Fruit fly (Drosophila melanogaster): ENCODE results near the gene Sap-r.

The Sap-r gene

DNA sequence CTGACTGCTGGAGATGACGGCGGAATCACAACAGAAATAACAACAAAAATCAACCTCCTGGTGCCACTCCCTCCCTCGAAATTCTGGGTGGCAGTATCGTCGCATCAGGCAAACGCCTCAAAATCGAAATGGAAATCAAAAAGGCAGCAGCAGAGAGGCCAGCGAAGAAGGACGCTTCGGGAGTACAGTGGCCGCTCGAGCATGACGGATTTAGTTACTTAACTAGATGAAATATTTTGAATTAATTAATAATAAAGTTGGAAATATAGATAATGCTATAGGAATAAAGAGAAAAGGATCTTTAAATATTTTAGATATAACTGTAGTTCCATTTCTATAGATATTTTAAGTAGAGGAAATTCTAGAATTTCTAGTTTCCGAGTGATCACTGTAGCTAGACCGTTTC, 23.5 kb downstream of the Sap-r start (continued):
- peak; percentile 14 for TF ChIP-seq CG18619 (GFP tag; optimal IDR thresholded peaks at IDR 0.05)
- TF ChIP-seq lab (GFP tag; optimal IDR thresholded peaks at IDR 0.05): peak; percentile 41
- no peak for TF ChIP-seq fd3F (GFP tag; optimal IDR thresholded peaks at IDR 0.05)
- peak; percentile 12 for TF ChIP-seq kni (GFP tag; optimal IDR thresholded peaks at IDR 0.05)
- no peak for TF ChIP-seq CG32772 (GFP tag; IDR thresholded peaks at IDR 0.05)
- no peak for TF ChIP-seq slp2 (GFP tag; optimal IDR thresholded peaks at IDR 0.05)
- TF ChIP-seq crp (GFP tag; optimal IDR thresholded peaks at IDR 0.05): no peak
- no peak for TF ChIP-seq CG9817 (tag; optimal IDR thresholded peaks at IDR 0.05)
- TF ChIP-seq chm (GFP tag; IDR thresholded peaks at IDR 0.05): peak; percentile 48; the same call in 1 of the 2 replicates
- TF ChIP-seq CG31224 (GFP tag; IDR thresholded peaks at IDR 0.05): no peak
- no peak for TF ChIP-seq CG11398 (GFP tag; optimal IDR thresholded peaks at IDR 0.05)
- no peak for TF ChIP-seq NfI (GFP tag; optimal IDR thresholded peaks at IDR 0.05)
- TF ChIP-seq NC2β (GFP tag; optimal IDR thresholded peaks at IDR 0.05): no peak
- no peak for TF ChIP-seq HHEX (GFP tag; optimal IDR thresholded peaks at IDR 0.05)
- TF ChIP-seq CG17912 (GFP tag; optimal IDR thresholded peaks at IDR 0.05): no peak
- TF ChIP-seq aop (GFP tag; IDR thresholded peaks at IDR 0.05): no peak
- TF ChIP-seq Ptx1 (GFP tag; IDR thresholded peaks at IDR 0.05): peak; percentile 41; the same call in 1 of the 2 replicates
- no peak for TF ChIP-seq Ada2b (GFP tag; IDR thresholded peaks at IDR 0.05)
- peak; percentile 72 for TF ChIP-seq CG2712 (tag; optimal IDR thresholded peaks at IDR 0.05)
- TF ChIP-seq grn (GFP tag; optimal IDR thresholded peaks at IDR 0.05): no peak
- peak; percentile 65 for TF ChIP-seq Nf-YB (GFP tag; optimal IDR thresholded peaks at IDR 0.05)
- no peak for TF ChIP-seq Dfd (GFP tag; optimal IDR thresholded peaks at IDR 0.05)
- peak; percentile 25 for TF ChIP-seq Chrac-16 (GFP tag; optimal IDR thresholded peaks at IDR 0.05)
- TF ChIP-seq CG16863 (GFP tag; optimal IDR thresholded peaks at IDR 0.05): no peak
- peak; percentile 48 for TF ChIP-seq CG7839 (tag; optimal IDR thresholded peaks at IDR 0.05)
- TF ChIP-seq CG4404 (GFP tag; IDR thresholded peaks at IDR 0.05): peak; percentile 51
- peak; percentile 8 for TF ChIP-seq CG17385 (GFP tag; optimal IDR thresholded peaks at IDR 0.05)
- no peak for TF ChIP-seq HLH4C (GFP tag; IDR thresholded peaks at IDR 0.05; ENCODE audit: partially characterized antibody)
- peak; percentile 39 for TF ChIP-seq fd96Cb (tag; optimal IDR thresholded peaks at IDR 0.05)
- TF ChIP-seq CG7357 (GFP tag; IDR thresholded peaks at IDR 0.05): 0 out of 3 replicates have a peak, but pooled peaks have one; percentile 34
- TF ChIP-seq CG18262 (tag; optimal IDR thresholded peaks at IDR 0.05): peak; percentile 55
- TF ChIP-seq HLH54F (GFP tag; optimal IDR thresholded peaks at IDR 0.05): no peak
- peak; percentile 51 for TF ChIP-seq CG11504 (tag; optimal IDR thresholded peaks at IDR 0.05)
- TF ChIP-seq CG7556 (GFP tag; optimal IDR thresholded peaks at IDR 0.05): peak; percentile 57
- TF ChIP-seq CG6254 (GFP tag; optimal IDR thresholded peaks at IDR 0.05): peak; percentile 2
- TF ChIP-seq CG10565 (GFP tag; optimal IDR thresholded peaks at IDR 0.05): no peak
- TF ChIP-seq CG13296 (GFP tag; optimal IDR thresholded peaks at IDR 0.05): no peak
- TF ChIP-seq tll (GFP tag; optimal IDR thresholded peaks at IDR 0.05): peak in 1 of 2 experiments; percentile 77
- no peak; the same call in 1 of the 2 replicates for TF ChIP-seq esg (GFP tag; conservative IDR thresholded peaks at IDR 0.05)
- TF ChIP-seq CG11695 (GFP tag; IDR thresholded peaks at IDR 0.05): peak; percentile 45; the same call in 1 of the 3 replicates
- peak; percentile 23 for TF ChIP-seq CG3407 (GFP tag; optimal IDR thresholded peaks at IDR 0.05)
- TF ChIP-seq CG6689 (GFP tag; IDR thresholded peaks at IDR 0.05): peak; percentile 43
- TF ChIP-seq Jarid2 (GFP tag; optimal IDR thresholded peaks at IDR 0.05): no peak
- no peak for TF ChIP-seq Hand (GFP tag; optimal IDR thresholded peaks at IDR 0.05)
- no peak for TF ChIP-seq BtbVII (GFP tag; optimal IDR thresholded peaks at IDR 0.05)
- no peak for TF ChIP-seq Hey (tag; optimal IDR thresholded peaks at IDR 0.05)
- TF ChIP-seq dmrt11E (tag; optimal IDR thresholded peaks at IDR 0.05): peak; percentile 68
- peak; percentile 33; the same call in 1 of the 2 replicates for TF ChIP-seq CG4360 (GFP tag; IDR thresholded peaks at IDR 0.05)
- peak; percentile 41 for TF ChIP-seq CG14710 (tag; optimal IDR thresholded peaks at IDR 0.05)
- no peak for TF ChIP-seq tio (GFP tag; optimal IDR thresholded peaks at IDR 0.05)
